Fruit fly (Drosophila melanogaster) whole organism, embryonic: ENCODE measurements around the gene CG7530.
A peak's percentile ranks its signal among the peaks of the same experiment; 100 is the strongest.

Experiments
- B-H2 ChIP-seq: fragments of 200-800 bp; sonication (Bioruptor generic); optimal IDR thresholded peaks from 2 replicates; lab custom pipeline; 2018; ENCODE audit warnings: missing biosample characterization, mild to moderate bottlenecking, missing genetic modification characterization
- CG11504 ChIP-seq: fragments of 200-800 bp; sonication (Bioruptor generic); optimal IDR thresholded peaks from 3 replicates; lab custom pipeline; 2019; ENCODE audit warnings: missing biosample characterization, mild to moderate bottlenecking, missing genetic modification characterization, moderate library complexity
- CG11560 ChIP-seq: fragments of 200-800 bp; sonication (Bioruptor generic); IDR thresholded peaks from 3 replicates; pipeline ENCODE4 v1.3.6; 2022; ENCODE audit warnings: missing biosample characterization, missing genetic modification characterization
- CG11696 ChIP-seq: fragments of 200-800 bp; sonication (Bioruptor generic); IDR thresholded peaks from 2 replicates; pipeline ENCODE4 v1.3.6; 2022; ENCODE audit warnings: missing biosample characterization, missing genetic modification characterization
- CG12219 ChIP-seq: fragments of 200-800 bp; sonication (Bioruptor generic); optimal IDR thresholded peaks from 3 replicates; lab custom pipeline; 2018; ENCODE audit warnings: missing biosample characterization, mild to moderate bottlenecking, missing genetic modification characterization
- CG12391 ChIP-seq: fragments of 200-800 bp; sonication (Bioruptor generic); optimal IDR thresholded peaks from 3 replicates; lab custom pipeline; 2018; ENCODE audit warnings: missing biosample characterization, mild to moderate bottlenecking, missing genetic modification characterization, moderate library complexity
- CG12744 ChIP-seq: fragments of 200-800 bp; sonication (Bioruptor generic); optimal IDR thresholded peaks from 2 replicates; lab custom pipeline; 2016; ENCODE audit warnings: missing biosample characterization, missing genetic modification characterization
- CG13287 ChIP-seq: fragments of 200-800 bp; sonication (Bioruptor generic); IDR thresholded peaks from 2 replicates; pipeline ENCODE4 v1.3.6; 2022; ENCODE audit warnings: missing biosample characterization, missing genetic modification characterization; ENCODE audit not compliant: partially characterized antibody
- CG13296 ChIP-seq: fragments of 200-800 bp; sonication (Bioruptor generic); optimal IDR thresholded peaks from 3 replicates; lab custom pipeline; 2018; ENCODE audit warnings: missing biosample characterization, mild to moderate bottlenecking, missing genetic modification characterization
- CG14014 ChIP-seq: fragments of 200-800 bp; sonication (Bioruptor generic); IDR thresholded peaks from 2 replicates; pipeline ENCODE4 v1.3.6; 2022; ENCODE audit warnings: missing biosample characterization, missing genetic modification characterization
- CG14441 ChIP-seq: fragments of 200-800 bp; sonication (Bioruptor generic); IDR thresholded peaks from 2 replicates; pipeline ENCODE4 v1.3.6; 2022; ENCODE audit warnings: missing biosample characterization, missing genetic modification characterization
- CG14667 ChIP-seq: fragments of 200-800 bp; sonication (Bioruptor generic); IDR thresholded peaks from 2 replicates; pipeline ENCODE4 v1.3.6; 2022; ENCODE audit warnings: missing biosample characterization, missing genetic modification characterization
- CG16815 ChIP-seq: fragments of 200-800 bp; sonication (Bioruptor generic); optimal IDR thresholded peaks from 3 replicates; lab custom pipeline; 2017; ENCODE audit warnings: missing biosample characterization, mild to moderate bottlenecking, missing genetic modification characterization
- CG17829 ChIP-seq: fragments of 200-800 bp; optimal IDR thresholded peaks from 2 replicates; lab custom pipeline; 2019; ENCODE audit warnings: missing biosample characterization, mild to moderate bottlenecking, missing genetic modification characterization, moderate library complexity
- CG18262 ChIP-seq: fragments of 200-800 bp; optimal IDR thresholded peaks from 3 replicates; lab custom pipeline; 2019; ENCODE audit warnings: missing biosample characterization, mild to moderate bottlenecking, missing genetic modification characterization, moderate library complexity
- CG18476 ChIP-seq: fragments of 200-800 bp; sonication (Bioruptor generic); optimal IDR thresholded peaks from 2 replicates; lab custom pipeline; 2016; ENCODE audit warnings: missing biosample characterization, mild to moderate bottlenecking, missing genetic modification characterization
- CG2678 ChIP-seq: fragments of 200-800 bp; sonication (Bioruptor generic); optimal IDR thresholded peaks from 3 replicates; lab custom pipeline; 2019; ENCODE audit warnings: missing biosample characterization, mild to moderate bottlenecking, missing genetic modification characterization, moderate library complexity
- CG32532 ChIP-seq: fragments of 200-800 bp; sonication (Bioruptor generic); IDR thresholded peaks from 2 replicates; pipeline ENCODE4 v1.3.6; 2022; ENCODE audit warnings: missing biosample characterization, missing genetic modification characterization
- CG3281 ChIP-seq: fragments of 200-800 bp; sonication (Bioruptor generic); optimal IDR thresholded peaks from 3 replicates; lab custom pipeline; 2017; ENCODE audit warnings: missing biosample characterization, mild to moderate bottlenecking, missing genetic modification characterization
- CG3407 ChIP-seq: fragments of 200-800 bp; sonication (Bioruptor generic); optimal IDR thresholded peaks from 2 replicates; lab custom pipeline; 2018; ENCODE audit warnings: missing biosample characterization, mild to moderate bottlenecking, missing genetic modification characterization
- CG42726 ChIP-seq: fragments of 200-800 bp; sonication (Bioruptor generic); IDR thresholded peaks from 2 replicates; pipeline ENCODE4 v1.3.6; 2022; ENCODE audit warnings: missing biosample characterization, missing genetic modification characterization; ENCODE audit not compliant: partially characterized antibody
- CG4360 ChIP-seq: fragments of 200-800 bp; sonication (Bioruptor generic); IDR thresholded peaks from 2 replicates; pipeline ENCODE4 v1.3.6; 2022; ENCODE audit warnings: missing biosample characterization, missing genetic modification characterization
- CG4424 ChIP-seq: fragments of 200-800 bp; sonication (Bioruptor generic); optimal IDR thresholded peaks from 3 replicates; lab custom pipeline; 2016; ENCODE audit warnings: missing biosample characterization, missing genetic modification characterization
- CG6765 ChIP-seq: fragments of 200-800 bp; sonication (Bioruptor generic); optimal IDR thresholded peaks from 3 replicates; lab custom pipeline; 2017; ENCODE audit warnings: missing biosample characterization, mild to moderate bottlenecking, missing genetic modification characterization
- CG7786 ChIP-seq: fragments of 200-800 bp; sonication (Bioruptor generic); optimal IDR thresholded peaks from 2 replicates; lab custom pipeline; 2016; ENCODE audit warnings: missing biosample characterization, missing genetic modification characterization
- Jarid2 ChIP-seq: fragments of 200-800 bp; sonication (Bioruptor generic); optimal IDR thresholded peaks from 3 replicates; lab custom pipeline; 2017; ENCODE audit warnings: mild to moderate bottlenecking, missing biosample characterization, missing genetic modification reagents, missing genetic modification characterization
- MBD-R2 ChIP-seq: fragments of 200-800 bp; sonication (Bioruptor generic); IDR thresholded peaks from 2 replicates; pipeline ENCODE4 v1.3.6; 2022; ENCODE audit warnings: missing biosample characterization, missing genetic modification characterization
- Med ChIP-seq: fragments of 200-800 bp; sonication (Bioruptor generic); peaks from one replicate; lab custom pipeline; 2016; ENCODE audit warnings: missing biosample characterization, missing genetic modification characterization, mild to moderate bottlenecking, inconsistent platforms, moderate library complexity
- Nf-YA ChIP-seq: fragments of 200-800 bp; sonication (Bioruptor generic); IDR thresholded peaks from 2 replicates; pipeline ENCODE4 v1.3.6; 2022; ENCODE audit warnings: missing biosample characterization, missing genetic modification characterization
- Rfx ChIP-seq: fragments of 200-800 bp; sonication (Bioruptor generic); IDR thresholded peaks from 2 replicates; pipeline ENCODE4 v1.3.6; 2022; ENCODE audit warnings: missing biosample characterization, missing genetic modification characterization
- Trl ChIP-seq, 3 experiments: fragments of >200 bp in 2 of 3; fragments of 200-800 bp in 1 of 3; sonication (Bioruptor generic) in 1 of 3; optimal IDR thresholded peaks; 2 replicates in 1 of 3; 3 replicates in 2 of 3; lab custom pipeline; 2016 to 2017; ENCODE audit warnings: missing biosample characterization in 1 of 3, missing genetic modification characterization in 1 of 3
- ase ChIP-seq: fragments of 200-800 bp; sonication (Bioruptor generic); IDR thresholded peaks from 3 replicates; pipeline ENCODE4 v1.3.6; 2022; ENCODE audit warnings: missing biosample characterization, missing genetic modification characterization
- cwo ChIP-seq: fragments of 200-800 bp; sonication (Bioruptor generic); optimal IDR thresholded peaks from 3 replicates; lab custom pipeline; 2017; ENCODE audit warnings: missing biosample characterization, missing genetic modification characterization, mild to moderate bottlenecking, moderate library complexity, missing genetic modification reagents
- dpn ChIP-seq, 2 experiments: fragments of 200-800 bp; sonication (Bioruptor generic); optimal IDR thresholded peaks; 3 replicates each; lab custom pipeline; 2016; ENCODE audit warnings: missing biosample characterization in 2 of 2, missing genetic modification characterization in 2 of 2
- esg ChIP-seq: fragments of 200-800 bp; sonication (Bioruptor generic); conservative IDR thresholded peaks from 2 replicates; pipeline ENCODE4 v1.3.6; 2022; ENCODE audit warnings: missing biosample characterization, missing genetic modification characterization
- exex ChIP-seq: fragments of 200-800 bp; sonication (Bioruptor generic); optimal IDR thresholded peaks from 4 replicates; lab custom pipeline; 2018; ENCODE audit warnings: missing biosample characterization, mild to moderate bottlenecking, missing genetic modification characterization, moderate library complexity
- gro ChIP-seq: fragments of 200-800 bp; sonication (Bioruptor generic); optimal IDR thresholded peaks from 2 replicates; lab custom pipeline; 2016; ENCODE audit warnings: missing biosample characterization, missing genetic modification characterization
- kay ChIP-seq: fragments of 200-800 bp; sonication (Bioruptor generic); optimal IDR thresholded peaks from 2 replicates; lab custom pipeline; 2016; ENCODE audit warnings: missing biosample characterization, missing genetic modification characterization
- lbe ChIP-seq: fragments of 200-800 bp; sonication (Bioruptor generic); optimal IDR thresholded peaks from 2 replicates; lab custom pipeline; 2016; ENCODE audit warnings: missing biosample characterization, mild to moderate bottlenecking, missing genetic modification characterization
- nerfin-1 ChIP-seq: fragments of 200-800 bp; sonication (Bioruptor generic); optimal IDR thresholded peaks from 3 replicates; lab custom pipeline; 2019; ENCODE audit warnings: missing biosample characterization, mild to moderate bottlenecking, missing genetic modification characterization, moderate library complexity
- pho ChIP-seq: fragments of 200-800 bp; sonication (Bioruptor generic); optimal IDR thresholded peaks from 2 replicates; lab custom pipeline; 2016; ENCODE audit warnings: missing biosample characterization, missing genetic modification characterization
- row ChIP-seq: fragments of 200-800 bp; sonication (Bioruptor generic); IDR thresholded peaks from 3 replicates; pipeline ENCODE4 v1.3.6; 2022; ENCODE audit warnings: missing biosample characterization, missing genetic modification characterization
- so ChIP-seq: fragments of 200-800 bp; sonication (Bioruptor generic); IDR thresholded peaks from 3 replicates; pipeline ENCODE4 v1.3.6; 2022; ENCODE audit warnings: missing biosample characterization, missing genetic modification characterization
- sr ChIP-seq: fragments of 200-800 bp; sonication (Bioruptor generic); IDR thresholded peaks from 3 replicates; pipeline ENCODE4 v1.3.6; 2022; ENCODE audit warnings: missing biosample characterization, missing genetic modification characterization
- stwl ChIP-seq: fragments of 200-800 bp; sonication (Bioruptor generic); optimal IDR thresholded peaks from 3 replicates; lab custom pipeline; 2018; ENCODE audit warnings: missing biosample characterization, mild to moderate bottlenecking, missing genetic modification characterization, moderate library complexity
- unpg ChIP-seq: fragments of 200-800 bp; sonication (Bioruptor generic); optimal IDR thresholded peaks from 3 replicates; lab custom pipeline; 2018; ENCODE audit warnings: missing biosample characterization, mild to moderate bottlenecking, missing genetic modification characterization, moderate library complexity
- vnd ChIP-seq: fragments of 200-800 bp; sonication (Bioruptor generic); IDR thresholded peaks from 3 replicates; pipeline ENCODE4 v1.3.6; 2022; ENCODE audit warnings: missing biosample characterization, missing genetic modification characterization; ENCODE audit not compliant: partially characterized antibody
- vvl ChIP-seq: fragments of 200-800 bp; sonication (Bioruptor generic); IDR thresholded peaks from 2 replicates; pipeline ENCODE4 v1.3.6; 2022; ENCODE audit warnings: missing biosample characterization, missing genetic modification characterization

CG7530 gene

DNA sequence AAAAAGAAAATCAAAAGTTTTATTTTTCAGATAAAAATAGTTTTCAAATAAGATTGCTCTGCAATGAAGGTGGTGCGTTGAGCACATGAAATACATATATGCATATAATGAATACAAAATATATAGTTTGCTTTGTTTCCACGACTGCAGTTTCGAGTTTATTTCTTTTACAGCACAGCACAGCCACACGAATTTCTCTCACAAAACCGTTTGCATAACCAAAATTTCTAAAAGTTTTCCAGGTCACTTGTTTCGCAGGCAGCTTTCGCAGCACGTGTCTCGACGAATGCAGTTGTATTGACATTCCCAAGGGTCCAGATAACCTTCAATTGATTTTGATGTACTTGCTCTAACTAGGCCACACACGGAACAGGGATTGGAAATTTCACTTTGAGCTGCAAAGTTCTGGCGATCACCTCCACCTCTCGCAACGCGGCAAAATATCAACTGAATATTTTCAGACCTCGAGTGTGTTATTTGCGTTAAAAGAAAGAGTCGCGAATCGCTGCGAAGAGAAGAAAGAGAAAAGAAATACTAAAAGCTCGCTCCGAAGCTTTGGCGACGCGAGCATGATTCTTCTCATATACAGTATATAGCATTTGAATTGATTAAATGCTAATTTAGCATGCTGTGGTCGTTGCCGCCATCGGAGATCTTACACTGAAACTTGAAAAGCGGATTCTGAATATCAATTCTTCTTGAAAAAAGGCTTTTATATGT lies at the start of gene CG7530:
Gene CG7530, minus strand, starts transcription at position 449 of the 720 bp plus-strand sequence.
- TF ChIP-seq B-H2 (GFP tag; lab: Kevin White, UChicago) (no peak), row (GFP tag; lab: Robert Waterston, UW) (0 out of 3 replicates have a peak, but pooled peaks have one; percentile 40), CG16815 (no peak), lbe (GFP tag; lab: Kevin White, UChicago) (peak; percentile 65), so (GFP tag; lab: Robert Waterston, UW) (0 out of 3 replicates have a peak, but pooled peaks have one; percentile 38), CG7786 (no peak), vvl (GFP tag; lab: Robert Waterston, UW) (peak; percentile 81), CG14667 (no peak), CG12744 (GFP tag; lab: Kevin White, UChicago) (no peak), CG18476 (GFP tag; lab: Kevin White, UChicago) (no peak), CG2678 (tag; lab: Kevin White, UChicago) (peak; percentile 48), CG17829 (tag; lab: Kevin White, UChicago) (peak; percentile 12), CG4360 (GFP tag; lab: Robert Waterston, UW) (no peak), CG18262 (tag; lab: Kevin White, UChicago) (no peak), cwo (GFP tag; lab: Kevin White, UChicago) (peak; percentile 59), nerfin-1 (tag; lab: Kevin White, UChicago) (no peak), dpn (GFP tag; optimal IDR thresholded peaks at IDR 0.05; lab: Kevin White, UChicago) (peak in 1 of 2 experiments; percentile 19), kay (GFP tag; lab: Kevin White, UChicago) (no peak), CG13296 (GFP tag; lab: Kevin White, UChicago) (peak; percentile 36), unpg (GFP tag; lab: Kevin White, UChicago) (peak; percentile 29), Jarid2 (GFP tag; lab: Kevin White, UChicago) (no peak), CG42726 (GFP tag; lab: Robert Waterston, UW) (no peak), Rfx (GFP tag; lab: Robert Waterston, UW) (peak; percentile 61; the same call in 1 of the 2 replicates), CG11696 (GFP tag; lab: Robert Waterston, UW) (0 out of 2 replicates have a peak, but pooled peaks have one; percentile 49), CG13287 (peak; percentile 20; the same call in 1 of the 2 replicates), CG3407 (no peak), esg (GFP tag; lab: Robert Waterston, UW) (no peak), CG12391 (tag; lab: Kevin White, UChicago) (peak; percentile 16), stwl (tag; lab: Kevin White, UChicago) (no peak), CG11504 (no peak), CG32532 (GFP tag; lab: Robert Waterston, UW) (peak; percentile 65; the same call in 1 of the 2 replicates), CG3281 (GFP tag; lab: Kevin White, UChicago) (peak; percentile 63), CG14441 (GFP tag; lab: Robert Waterston, UW) (0 out of 2 replicates have a peak, but pooled peaks have one; percentile 39), CG12219 (GFP tag; lab: Kevin White, UChicago) (no peak), vnd (GFP tag; lab: Robert Waterston, UW) (no peak), gro (GFP tag; lab: Kevin White, UChicago) (peak; percentile 27), MBD-R2 (GFP tag; lab: Robert Waterston, UW) (peak; percentile 17; the same call in 1 of the 2 replicates), pho (no peak), sr (GFP tag; lab: Robert Waterston, UW) (no peak), Nf-YA (GFP tag; lab: Robert Waterston, UW) (no peak), CG11560 (tag; lab: Robert Waterston, UW) (no peak), Trl (optimal IDR thresholded peaks at IDR 0.05; lab: Kevin White, UChicago) (peak; percentile 49 to 80), Trl (GFP tag; optimal IDR thresholded peaks at IDR 0.05; lab: Kevin White, UChicago) (no peak), CG6765 (GFP tag; lab: Kevin White, UChicago) (peak; percentile 1), CG14014 (GFP tag; lab: Robert Waterston, UW) (0 out of 2 replicates have a peak, but pooled peaks have one; percentile 32), ase (no peak), CG4424 (GFP tag; lab: Kevin White, UChicago) (no peak), exex (peak; percentile 29), Med (GFP tag; lab: Kevin White, UChicago) (peak; percentile 81)
